Fruit fly (Drosophila melanogaster) whole organism, embryonic: Measurements from ENCODE around the gene CG43072.

Source experiments
- Abd-B ChIP-seq: fragments of 200-800 bp; sonication (Bioruptor generic); optimal IDR thresholded peaks from 2 replicates; lab custom pipeline; 2018; ENCODE audit warnings: missing biosample characterization, mild to moderate bottlenecking, missing genetic modification characterization, moderate library complexity
- Asciz ChIP-seq: fragments of 200-800 bp; sonication (Bioruptor generic); optimal IDR thresholded peaks from 2 replicates; lab custom pipeline; 2017; ENCODE audit warnings: missing biosample characterization, mild to moderate bottlenecking, missing genetic modification characterization, missing genetic modification reagents
- Blimp-1 ChIP-seq: fragments of 200-800 bp; sonication (Bioruptor generic); optimal IDR thresholded peaks from 3 replicates; lab custom pipeline; 2018; ENCODE audit warnings: missing biosample characterization, missing genetic modification characterization, mild to moderate bottlenecking, moderate library complexity, missing genetic modification reagents
- Bteb2 ChIP-seq: fragments of 200-800 bp; sonication (Bioruptor generic); optimal IDR thresholded peaks from 2 replicates; lab custom pipeline; 2016; ENCODE audit warnings: missing biosample characterization, missing genetic modification characterization
- CG10274 ChIP-seq: fragments of 200-800 bp; sonication (Bioruptor generic); optimal IDR thresholded peaks from 3 replicates; lab custom pipeline; 2017; ENCODE audit warnings: missing biosample characterization, mild to moderate bottlenecking, missing genetic modification characterization
- CG12769 ChIP-seq: fragments of 200-800 bp; sonication (Bioruptor generic); optimal IDR thresholded peaks from 2 replicates; lab custom pipeline; 2019; ENCODE audit warnings: missing biosample characterization, mild to moderate bottlenecking, missing genetic modification characterization, moderate library complexity
- CG14965 ChIP-seq: fragments of 200-800 bp; sonication (Bioruptor generic); optimal IDR thresholded peaks from 2 replicates; lab custom pipeline; 2016; ENCODE audit warnings: missing biosample characterization, missing genetic modification characterization, borderline replicate concordance
- CG17328 ChIP-seq: fragments of 200-800 bp; sonication (Bioruptor generic); IDR thresholded peaks from 2 replicates; pipeline ENCODE4 v1.3.6; 2022; ENCODE audit warnings: missing biosample characterization, missing genetic modification characterization
- CG17568 ChIP-seq: fragments of 200-800 bp; sonication (Bioruptor generic); optimal IDR thresholded peaks from 2 replicates; lab custom pipeline; 2018; ENCODE audit warnings: missing biosample characterization, mild to moderate bottlenecking, missing genetic modification characterization, moderate library complexity
- CG17612 ChIP-seq: fragments of 200-800 bp; sonication (Bioruptor generic); IDR thresholded peaks from 2 replicates; pipeline ENCODE4 v1.3.6; 2022; ENCODE audit warnings: missing biosample characterization, missing genetic modification characterization
- CG2875 ChIP-seq: fragments of 200-800 bp; sonication (Bioruptor generic); optimal IDR thresholded peaks from 2 replicates; lab custom pipeline; 2017; ENCODE audit warnings: missing biosample characterization, mild to moderate bottlenecking, missing genetic modification characterization, missing genetic modification reagents
- CG3407 ChIP-seq: fragments of 200-800 bp; sonication (Bioruptor generic); optimal IDR thresholded peaks from 2 replicates; lab custom pipeline; 2018; ENCODE audit warnings: missing biosample characterization, mild to moderate bottlenecking, missing genetic modification characterization
- CG4360 ChIP-seq: fragments of 200-800 bp; sonication (Bioruptor generic); IDR thresholded peaks from 2 replicates; pipeline ENCODE4 v1.3.6; 2022; ENCODE audit warnings: missing biosample characterization, missing genetic modification characterization
- CG6254 ChIP-seq: fragments of 200-800 bp; sonication (Bioruptor generic); optimal IDR thresholded peaks from 3 replicates; lab custom pipeline; 2017; ENCODE audit warnings: mild to moderate bottlenecking, missing biosample characterization, missing genetic modification reagents, missing genetic modification characterization
- CG6765 ChIP-seq: fragments of 200-800 bp; sonication (Bioruptor generic); optimal IDR thresholded peaks from 3 replicates; lab custom pipeline; 2017; ENCODE audit warnings: missing biosample characterization, mild to moderate bottlenecking, missing genetic modification characterization
- CG7745 ChIP-seq: fragments of 200-800 bp; sonication (Bioruptor generic); optimal IDR thresholded peaks from 2 replicates; lab custom pipeline; 2018; ENCODE audit warnings: missing biosample characterization, mild to moderate bottlenecking, missing genetic modification characterization, moderate library complexity
- CG9727 ChIP-seq: fragments of 200-800 bp; sonication (Bioruptor generic); optimal IDR thresholded peaks from 3 replicates; lab custom pipeline; 2017; ENCODE audit warnings: missing biosample characterization, mild to moderate bottlenecking, missing genetic modification characterization
- CHES-1-like ChIP-seq: fragments of 200-800 bp; sonication (Bioruptor generic); optimal IDR thresholded peaks from 2 replicates; lab custom pipeline; 2016; ENCODE audit warnings: missing biosample characterization, missing genetic modification characterization
- Camta ChIP-seq: fragments of 200-800 bp; sonication (Bioruptor generic); optimal IDR thresholded peaks from 2 replicates; lab custom pipeline; 2016; ENCODE audit warnings: missing biosample characterization, missing genetic modification characterization
- Dref ChIP-seq: fragments of 200-800 bp; sonication (Bioruptor generic); IDR thresholded peaks from 2 replicates; pipeline ENCODE4 v1.3.6; 2022; ENCODE audit warnings: missing biosample characterization, missing genetic modification characterization
- Ets97D ChIP-seq: fragments of 200-800 bp; sonication (Bioruptor generic); optimal IDR thresholded peaks from 3 replicates; lab custom pipeline; 2016; ENCODE audit warnings: missing biosample characterization, missing genetic modification characterization
- HmgZ ChIP-seq: fragments of 200-800 bp; sonication (Bioruptor generic); optimal IDR thresholded peaks from 2 replicates; lab custom pipeline; 2018; ENCODE audit warnings: missing biosample characterization, mild to moderate bottlenecking, missing genetic modification characterization
- Hmr ChIP-seq: fragments of 200-800 bp; sonication (Bioruptor generic); optimal IDR thresholded peaks from 3 replicates; lab custom pipeline; 2017; ENCODE audit warnings: mild to moderate bottlenecking, missing biosample characterization, missing genetic modification reagents, missing genetic modification characterization
- Hr51 ChIP-seq, 2 experiments: fragments of 200-800 bp; sonication (Bioruptor generic); optimal IDR thresholded peaks; 2 replicates in 1 of 2; 3 replicates in 1 of 2; lab custom pipeline; 2016 to 2018; ENCODE audit warnings: missing biosample characterization in 2 of 2, missing genetic modification characterization in 2 of 2, mild to moderate bottlenecking in 1 of 2, moderate library complexity in 1 of 2
- MTF-1 ChIP-seq: fragments of 200-800 bp; sonication (Bioruptor generic); optimal IDR thresholded peaks from 2 replicates; lab custom pipeline; 2018; ENCODE audit warnings: missing biosample characterization, mild to moderate bottlenecking, missing genetic modification characterization, borderline replicate concordance
- NC2α ChIP-seq: fragments of 200-800 bp; sonication (Bioruptor generic); optimal IDR thresholded peaks from 2 replicates; lab custom pipeline; 2016; ENCODE audit warnings: missing biosample characterization, missing genetic modification characterization
- NFAT ChIP-seq: fragments of 200-800 bp; sonication (Bioruptor generic); IDR thresholded peaks from 2 replicates; pipeline ENCODE4 v1.3.6; 2022; ENCODE audit warnings: missing biosample characterization, missing genetic modification characterization
- Nf-YC ChIP-seq: fragments of 200-800 bp; optimal IDR thresholded peaks from 3 replicates; lab custom pipeline; 2019; ENCODE audit warnings: missing biosample characterization, mild to moderate bottlenecking, missing genetic modification characterization, moderate library complexity
- Oaz ChIP-seq: fragments of 200-800 bp; sonication (Bioruptor generic); IDR thresholded peaks from 2 replicates; pipeline ENCODE4 v1.3.6; 2022; ENCODE audit warnings: missing biosample characterization, missing genetic modification characterization
- Ravus ChIP-seq: fragments of 200-800 bp; sonication (Bioruptor generic); IDR thresholded peaks from 2 replicates; pipeline ENCODE4 v1.3.6; 2022; ENCODE audit warnings: missing biosample characterization, missing genetic modification characterization
- Sox100B ChIP-seq: fragments of 200-800 bp; sonication (Bioruptor generic); optimal IDR thresholded peaks from 3 replicates; lab custom pipeline; 2018; ENCODE audit warnings: missing biosample characterization, mild to moderate bottlenecking, missing genetic modification characterization
- ap ChIP-seq: fragments of 200-800 bp; sonication (Bioruptor generic); IDR thresholded peaks from 2 replicates; pipeline ENCODE4 v1.3.6; 2022; ENCODE audit warnings: missing biosample characterization, missing genetic modification characterization
- da ChIP-seq: fragments of 200-800 bp; sonication (Bioruptor generic); optimal IDR thresholded peaks from 2 replicates; lab custom pipeline; 2016; ENCODE audit warnings: missing biosample characterization, missing genetic modification characterization
- dm ChIP-seq: fragments of 200-800 bp; sonication (Bioruptor generic); optimal IDR thresholded peaks from 3 replicates; lab custom pipeline; 2016; ENCODE audit warnings: missing biosample characterization, missing genetic modification characterization
- dmrt99B ChIP-seq: fragments of 200-800 bp; sonication (Bioruptor generic); optimal IDR thresholded peaks from 2 replicates; lab custom pipeline; 2018; ENCODE audit warnings: missing biosample characterization, mild to moderate bottlenecking, missing genetic modification characterization, moderate library complexity
- fru ChIP-seq: fragments of >200 bp; optimal IDR thresholded peaks from 2 replicates; lab custom pipeline; 2017
- gfzf ChIP-seq: fragments of 200-800 bp; sonication (Bioruptor generic); optimal IDR thresholded peaks from 2 replicates; lab custom pipeline; 2016; ENCODE audit warnings: missing biosample characterization, mild to moderate bottlenecking, missing genetic modification characterization, moderate library complexity
- gsb-n ChIP-seq: fragments of 200-800 bp; sonication (Bioruptor generic); optimal IDR thresholded peaks from 3 replicates; lab custom pipeline; 2018; ENCODE audit warnings: missing biosample characterization, mild to moderate bottlenecking, missing genetic modification characterization
- ham ChIP-seq: fragments of 200-800 bp; sonication (Bioruptor generic); IDR thresholded peaks from 2 replicates; pipeline ENCODE4 v1.3.6; 2022; ENCODE audit warnings: missing biosample characterization, missing genetic modification characterization
- jigr1 ChIP-seq: fragments of 200-800 bp; sonication (Bioruptor generic); IDR thresholded peaks from 3 replicates; pipeline ENCODE4 v1.3.6; 2022; ENCODE audit warnings: missing biosample characterization, missing genetic modification characterization
- mam ChIP-seq: fragments of 200-800 bp; sonication (Bioruptor generic); optimal IDR thresholded peaks from 3 replicates; lab custom pipeline; 2016; ENCODE audit warnings: missing biosample characterization, missing genetic modification characterization
- mirr ChIP-seq: fragments of 200-800 bp; sonication (Bioruptor generic); optimal IDR thresholded peaks from 3 replicates; lab custom pipeline; 2018; ENCODE audit warnings: missing biosample characterization, mild to moderate bottlenecking, missing genetic modification characterization
- psq ChIP-seq: fragments of 200-800 bp; sonication (Bioruptor generic); optimal IDR thresholded peaks from 2 replicates; lab custom pipeline; 2017; ENCODE audit warnings: missing biosample characterization, missing genetic modification characterization
- pzg ChIP-seq: fragments of 200-800 bp; sonication (Bioruptor generic); optimal IDR thresholded peaks from 3 replicates; lab custom pipeline; 2018; ENCODE audit warnings: missing biosample characterization, mild to moderate bottlenecking, missing genetic modification characterization, moderate library complexity
- seq ChIP-seq: fragments of 200-800 bp; sonication (Bioruptor generic); IDR thresholded peaks from 2 replicates; pipeline ENCODE4 v1.3.6; 2022; ENCODE audit warnings: missing biosample characterization, missing genetic modification characterization
- sim ChIP-seq: fragments of 200-800 bp; sonication (Bioruptor generic); IDR thresholded peaks from 2 replicates; pipeline ENCODE4 v1.3.6; 2022; ENCODE audit warnings: missing biosample characterization, missing genetic modification characterization
- trh ChIP-seq: fragments of 200-800 bp; sonication (Bioruptor generic); optimal IDR thresholded peaks from 2 replicates; lab custom pipeline; 2016; ENCODE audit warnings: missing biosample characterization, missing genetic modification characterization
- tup ChIP-seq: fragments of 200-800 bp; sonication (Bioruptor generic); optimal IDR thresholded peaks from 2 replicates; lab custom pipeline; 2016; ENCODE audit warnings: missing biosample characterization, mild to moderate bottlenecking, missing genetic modification characterization, moderate library complexity
- zf30C ChIP-seq: fragments of 200-800 bp; sonication (Bioruptor generic); optimal IDR thresholded peaks from 3 replicates; lab custom pipeline; 2018; ENCODE audit warnings: missing biosample characterization, mild to moderate bottlenecking, missing genetic modification characterization

The CG43072 gene

dm6 chr3L:21060189-21061070 lies 5.2 kb upstream of the CG43072 start (continued):
- no peak for TF ChIP-seq CG2875 (GFP tag; lab: Kevin White, UChicago)
- TF ChIP-seq Camta (GFP tag; lab: Kevin White, UChicago): no peak
- TF ChIP-seq CG17612 (GFP tag; lab: Robert Waterston, UW): no peak
- TF ChIP-seq MTF-1 (GFP tag; lab: Kevin White, UChicago): no peak
- TF ChIP-seq mam (GFP tag; lab: Kevin White, UChicago): no peak
- TF ChIP-seq CG17568 (GFP tag; lab: Kevin White, UChicago): no peak
- no peak for TF ChIP-seq CG17328 (GFP tag; lab: Robert Waterston, UW)
- no peak for TF ChIP-seq CG3407
- TF ChIP-seq NFAT: no peak; the same call in 1 of the 2 replicates
- no peak for TF ChIP-seq Dref (GFP tag; lab: Robert Waterston, UW)
- TF ChIP-seq CG12769 (tag; lab: Kevin White, UChicago): no peak
- TF ChIP-seq Hmr (GFP tag; lab: Kevin White, UChicago): no peak
- TF ChIP-seq pzg (GFP tag; lab: Kevin White, UChicago): no peak
- no peak for TF ChIP-seq mirr (GFP tag; lab: Kevin White, UChicago)
- TF ChIP-seq tup (GFP tag; lab: Kevin White, UChicago): no peak
- TF ChIP-seq Ets97D (GFP tag; lab: Kevin White, UChicago): no peak
- no peak for TF ChIP-seq Sox100B (GFP tag; lab: Kevin White, UChicago)
- TF ChIP-seq Blimp-1 (GFP tag; lab: Kevin White, UChicago): peak; percentile 46
- no peak for TF ChIP-seq fru
- TF ChIP-seq Abd-B (GFP tag; lab: Kevin White, UChicago): no peak
- no peak for TF ChIP-seq CG4360 (GFP tag; lab: Robert Waterston, UW)
- TF ChIP-seq da (GFP tag; lab: Kevin White, UChicago): no peak
- TF ChIP-seq gsb-n (tag; lab: Kevin White, UChicago): no peak
- no peak for TF ChIP-seq CG14965 (GFP tag; lab: Kevin White, UChicago)
- no peak for TF ChIP-seq ham (GFP tag; lab: Robert Waterston, UW)
- TF ChIP-seq HmgZ (tag; lab: Kevin White, UChicago): no peak
- TF ChIP-seq seq (GFP tag; lab: Robert Waterston, UW): 0 out of 2 replicates have a peak, but pooled peaks have one; percentile 20
- TF ChIP-seq psq: no peak
- TF ChIP-seq Bteb2 (GFP tag; lab: Kevin White, UChicago): no peak
- TF ChIP-seq CG9727 (GFP tag; lab: Kevin White, UChicago): no peak
- no peak for TF ChIP-seq NC2α (GFP tag; lab: Kevin White, UChicago)
- TF ChIP-seq CG6254 (GFP tag; lab: Kevin White, UChicago): no peak
- TF ChIP-seq Nf-YC (tag; lab: Kevin White, UChicago): no peak
- TF ChIP-seq gfzf (GFP tag; lab: Kevin White, UChicago): no peak
- no peak for TF ChIP-seq Oaz (GFP tag; lab: Robert Waterston, UW)
- TF ChIP-seq dmrt99B (tag; lab: Kevin White, UChicago): peak; percentile 40
- no peak for TF ChIP-seq jigr1 (GFP tag; lab: Robert Waterston, UW)
- TF ChIP-seq trh: no peak
- TF ChIP-seq dm (GFP tag; lab: Kevin White, UChicago): no peak
- no peak for TF ChIP-seq Ravus
- TF ChIP-seq Hr51 (GFP tag; optimal IDR thresholded peaks at IDR 0.05; lab: Kevin White, UChicago): peak in 1 of 2 experiments; percentile 44
- no peak for TF ChIP-seq CHES-1-like
- no peak for TF ChIP-seq ap (GFP tag; lab: Robert Waterston, UW)
- no peak for TF ChIP-seq CG10274
- no peak for TF ChIP-seq sim (GFP tag; lab: Robert Waterston, UW)
- no peak for TF ChIP-seq zf30C
- TF ChIP-seq CG7745: no peak
- no peak for TF ChIP-seq CG6765 (GFP tag; lab: Kevin White, UChicago)
- peak; percentile 42 for TF ChIP-seq Asciz
